Fruit fly (Drosophila melanogaster) whole organism, prepupa: ENCODE measurements around the gene CG8188.

Source experiments
- CG10631 ChIP-seq: fragments of 200-800 bp; sonication (Bioruptor generic); optimal IDR thresholded peaks from 2 replicates; lab custom pipeline; 2016; ENCODE audit warnings: missing biosample characterization, missing genetic modification characterization
- CG10669 ChIP-seq: fragments of 200-800 bp; sonication (Bioruptor generic); optimal IDR thresholded peaks from 3 replicates; lab custom pipeline; 2018; ENCODE audit warnings: missing biosample characterization, mild to moderate bottlenecking, missing genetic modification characterization, moderate library complexity
- CG11902 ChIP-seq: fragments of 200-800 bp; sonication (Bioruptor generic); optimal IDR thresholded peaks from 3 replicates; lab custom pipeline; 2016; ENCODE audit warnings: missing biosample characterization, missing genetic modification characterization
- CG15336 ChIP-seq: fragments of 200-800 bp; sonication (Bioruptor generic); IDR thresholded peaks from 2 replicates; pipeline ENCODE4 v1.3.6; 2022; ENCODE audit warnings: missing biosample characterization, missing genetic modification characterization
- CG1621 ChIP-seq: fragments of 200-800 bp; sonication (Bioruptor generic); optimal IDR thresholded peaks from 3 replicates; lab custom pipeline; 2018; ENCODE audit warnings: missing biosample characterization, mild to moderate bottlenecking, missing genetic modification characterization
- CG16779 ChIP-seq: fragments of 200-800 bp; sonication (Bioruptor generic); optimal IDR thresholded peaks from 3 replicates; lab custom pipeline; 2017; ENCODE audit warnings: missing biosample characterization, mild to moderate bottlenecking, missing genetic modification characterization
- CG3032 ChIP-seq: fragments of 200-800 bp; optimal IDR thresholded peaks from 2 replicates; lab custom pipeline; 2019; ENCODE audit warnings: missing biosample characterization, mild to moderate bottlenecking, missing genetic modification characterization, moderate library complexity
- CG31627 ChIP-seq: fragments of 200-800 bp; sonication (Bioruptor generic); optimal IDR thresholded peaks from 3 replicates; lab custom pipeline; 2016; ENCODE audit warnings: missing biosample characterization, missing genetic modification characterization
- CG32006 ChIP-seq: fragments of 200-800 bp; sonication (Bioruptor generic); optimal IDR thresholded peaks from 3 replicates; lab custom pipeline; 2017; ENCODE audit warnings: missing biosample characterization, mild to moderate bottlenecking, missing genetic modification characterization
- CG6163 ChIP-seq: fragments of 200-800 bp; sonication (Bioruptor generic); IDR thresholded peaks from 3 replicates; pipeline ENCODE4 v1.3.6; 2022; ENCODE audit warnings: missing biosample characterization, missing genetic modification characterization
- CG6792 ChIP-seq: fragments of 200-800 bp; sonication (Bioruptor generic); optimal IDR thresholded peaks from 3 replicates; lab custom pipeline; 2016; ENCODE audit warnings: missing biosample characterization, missing genetic modification characterization
- CG6808 ChIP-seq: fragments of 200-800 bp; sonication (Bioruptor generic); optimal IDR thresholded peaks from 3 replicates; lab custom pipeline; 2017; ENCODE audit warnings: missing biosample characterization, missing genetic modification characterization, mild to moderate bottlenecking, moderate library complexity, missing genetic modification reagents
- CG7368 ChIP-seq: fragments of 200-800 bp; sonication (Bioruptor generic); optimal IDR thresholded peaks from 3 replicates; lab custom pipeline; 2016; ENCODE audit warnings: missing biosample characterization, missing genetic modification characterization
- CG8119 ChIP-seq: fragments of 200-800 bp; sonication (Bioruptor generic); IDR thresholded peaks from 3 replicates; pipeline ENCODE4 v1.3.6; 2022; ENCODE audit warnings: missing biosample characterization, missing genetic modification characterization
- CG8632 ChIP-seq: fragments of 200-800 bp; sonication (Bioruptor generic); optimal IDR thresholded peaks from 3 replicates; lab custom pipeline; 2016; ENCODE audit warnings: missing biosample characterization, missing genetic modification characterization
- Eip78C ChIP-seq: fragments of 200-800 bp; sonication (Bioruptor generic); peaks from one replicate; lab custom pipeline; 2016; ENCODE audit warnings: missing biosample characterization, missing genetic modification characterization
- Eip93F ChIP-seq: fragments of 200-800 bp; sonication (Bioruptor generic); optimal IDR thresholded peaks from 2 replicates; lab custom pipeline; 2016; ENCODE audit warnings: missing biosample characterization, mild to moderate bottlenecking, missing genetic modification characterization
- Gug ChIP-seq: fragments of 200-800 bp; sonication (Bioruptor generic); IDR thresholded peaks from 2 replicates; pipeline ENCODE4 v1.3.6; 2022; ENCODE audit warnings: missing biosample characterization, missing genetic modification characterization
- Hr38 ChIP-seq: sonication (Bioruptor generic); optimal IDR thresholded peaks from 2 replicates; lab custom pipeline; 2016; ENCODE audit warnings: missing biosample characterization, missing genetic modification characterization
- Hr39 ChIP-seq: fragments of 200-800 bp; sonication (Bioruptor generic); optimal IDR thresholded peaks from 2 replicates; lab custom pipeline; 2016; ENCODE audit warnings: missing biosample characterization, missing genetic modification characterization
- Hr4 ChIP-seq: fragments of 200-800 bp; sonication (Bioruptor generic); optimal IDR thresholded peaks from 3 replicates; lab custom pipeline; 2016; ENCODE audit warnings: missing biosample characterization, missing genetic modification characterization
- Lpt ChIP-seq: fragments of 200-800 bp; sonication (Bioruptor generic); optimal IDR thresholded peaks from 3 replicates; lab custom pipeline; 2016; ENCODE audit warnings: missing biosample characterization, missing genetic modification characterization
- Met ChIP-seq: fragments of 200-800 bp; sonication (Bioruptor generic); optimal IDR thresholded peaks from 3 replicates; lab custom pipeline; 2016; ENCODE audit warnings: missing biosample characterization, missing genetic modification characterization
- OdsH ChIP-seq: fragments of 200-800 bp; sonication (Bioruptor generic); optimal IDR thresholded peaks from 3 replicates; lab custom pipeline; 2016; ENCODE audit warnings: missing biosample characterization, missing genetic modification characterization
- Smox ChIP-seq: fragments of 200-800 bp; sonication (Bioruptor generic); optimal IDR thresholded peaks from 3 replicates; lab custom pipeline; 2016; ENCODE audit warnings: missing biosample characterization, missing genetic modification characterization
- Sox102F ChIP-seq: fragments of 200-800 bp; sonication (Bioruptor generic); optimal IDR thresholded peaks from 2 replicates; lab custom pipeline; 2016; ENCODE audit warnings: missing biosample characterization, mild to moderate bottlenecking, missing genetic modification characterization
- Sox15 ChIP-seq: fragments of 200-800 bp; sonication (Bioruptor generic); optimal IDR thresholded peaks from 3 replicates; lab custom pipeline; 2016; ENCODE audit warnings: missing biosample characterization, missing genetic modification characterization
- achi ChIP-seq: fragments of 200-800 bp; sonication (Bioruptor generic); optimal IDR thresholded peaks from 3 replicates; lab custom pipeline; 2016; ENCODE audit warnings: missing biosample characterization, missing genetic modification characterization
- acj6 ChIP-seq: fragments of 200-800 bp; sonication (Bioruptor generic); optimal IDR thresholded peaks from 3 replicates; lab custom pipeline; 2016; ENCODE audit warnings: missing biosample characterization, missing genetic modification characterization
- cyc ChIP-seq: fragments of 200-800 bp; sonication (Bioruptor generic); optimal IDR thresholded peaks from 3 replicates; lab custom pipeline; 2016; ENCODE audit warnings: missing biosample characterization, missing genetic modification characterization
- dac ChIP-seq: fragments of 200-800 bp; sonication (Bioruptor generic); optimal IDR thresholded peaks from 2 replicates; lab custom pipeline; 2017; ENCODE audit warnings: missing biosample characterization, mild to moderate bottlenecking, missing genetic modification characterization
- dsx ChIP-seq: fragments of 200-800 bp; optimal IDR thresholded peaks from 3 replicates; lab custom pipeline; 2019; ENCODE audit warnings: missing biosample characterization, mild to moderate bottlenecking, missing genetic modification characterization, moderate library complexity; ENCODE audit not compliant: poor library complexity, severe bottlenecking
- eg ChIP-seq: fragments of 200-800 bp; sonication (Bioruptor generic); IDR thresholded peaks from 3 replicates; pipeline ENCODE4 v1.3.6; 2022; ENCODE audit warnings: missing biosample characterization, missing genetic modification characterization
- esn ChIP-seq: fragments of 200-800 bp; sonication (Bioruptor generic); optimal IDR thresholded peaks from 2 replicates; lab custom pipeline; 2016; ENCODE audit warnings: missing biosample characterization, mild to moderate bottlenecking, missing genetic modification characterization, moderate library complexity
- fd59A ChIP-seq: fragments of 200-800 bp; sonication (Bioruptor generic); optimal IDR thresholded peaks from 2 replicates; lab custom pipeline; 2017; ENCODE audit warnings: missing biosample characterization, mild to moderate bottlenecking, missing genetic modification characterization, missing genetic modification reagents
- fkh ChIP-seq: fragments of 200-800 bp; sonication (Bioruptor generic); optimal IDR thresholded peaks from 3 replicates; lab custom pipeline; 2017; ENCODE audit warnings: missing biosample characterization, mild to moderate bottlenecking, missing genetic modification characterization, moderate library complexity
- lz ChIP-seq: fragments of 200-800 bp; sonication (Bioruptor generic); optimal IDR thresholded peaks from 3 replicates; lab custom pipeline; 2016; ENCODE audit warnings: missing biosample characterization, missing genetic modification characterization
- salr ChIP-seq, 2 experiments: fragments of 200-800 bp; sonication (Bioruptor generic); optimal IDR thresholded peaks; 3 replicates each; lab custom pipeline; 2016 to 2018; ENCODE audit warnings: missing biosample characterization in 2 of 2, missing genetic modification characterization in 2 of 2, mild to moderate bottlenecking in 1 of 2
- svp ChIP-seq: fragments of 200-800 bp; sonication (Bioruptor generic); peaks from one replicate; lab custom pipeline; 2016; ENCODE audit warnings: missing biosample characterization, missing genetic modification characterization
- topi ChIP-seq: fragments of 200-800 bp; sonication (Bioruptor generic); optimal IDR thresholded peaks from 3 replicates; lab custom pipeline; 2016; ENCODE audit warnings: missing biosample characterization, missing genetic modification characterization
- vri ChIP-seq: fragments of 200-800 bp; sonication (Bioruptor generic); optimal IDR thresholded peaks from 3 replicates; lab custom pipeline; 2016; ENCODE audit warnings: missing biosample characterization, mild to moderate bottlenecking, missing genetic modification characterization

CG8188 gene

dm6 chrX:17702738-17703570 is at the start of gene CG8188, which contains the start of gene par-6 (continued):
- TF ChIP-seq Eip78C (GFP tag; lab: Kevin White, UChicago), result peak; percentile 93
- peak; percentile 67 for TF ChIP-seq fkh (GFP tag; lab: Kevin White, UChicago)
- peak; percentile 94 for TF ChIP-seq svp (GFP tag; lab: Kevin White, UChicago)
- peak; percentile 94 for TF ChIP-seq esn (GFP tag; lab: Kevin White, UChicago)
- peak; percentile 71 for TF ChIP-seq Gug (GFP tag; lab: Robert Waterston, UW)
- TF ChIP-seq CG10631 (GFP tag; lab: Kevin White, UChicago), result peak; percentile 82
- peak; percentile 87 for TF ChIP-seq Hr4 (GFP tag; lab: Kevin White, UChicago)
- TF ChIP-seq Hr38 (GFP tag; lab: Kevin White, UChicago), result peak; percentile 56
- peak; percentile 71 for TF ChIP-seq Lpt (GFP tag; lab: Kevin White, UChicago)
- peak; percentile 93 for TF ChIP-seq Met
- peak; percentile 78 for TF ChIP-seq CG8632 (GFP tag; lab: Kevin White, UChicago)

dm6 chrX:17751658-17752057 is 48.8 kb upstream of the CG8188 start:
- peak; percentile 5 for TF ChIP-seq CG3032 (tag; lab: Kevin White, UChicago)
- no peak for TF ChIP-seq CG15336 (GFP tag; lab: Robert Waterston, UW)
- peak; percentile 58 for TF ChIP-seq Hr39
- TF ChIP-seq fkh (GFP tag; lab: Kevin White, UChicago), result peak; percentile 6
- no peak for TF ChIP-seq Hr4 (GFP tag; lab: Kevin White, UChicago)
- peak; percentile 44 for TF ChIP-seq lz (GFP tag; lab: Kevin White, UChicago)
- peak; percentile 29 for TF ChIP-seq OdsH (GFP tag; lab: Kevin White, UChicago)
- peak; percentile 63 for TF ChIP-seq cyc (GFP tag; lab: Kevin White, UChicago)
- TF ChIP-seq esn (GFP tag; lab: Kevin White, UChicago), result peak; percentile 33
- TF ChIP-seq Lpt (GFP tag; lab: Kevin White, UChicago), result no peak
- TF ChIP-seq topi (GFP tag; lab: Kevin White, UChicago), result peak; percentile 12
- TF ChIP-seq achi (GFP tag; lab: Kevin White, UChicago), result no peak
- TF ChIP-seq CG31627 (GFP tag; lab: Kevin White, UChicago), result peak; percentile 65
- TF ChIP-seq CG6792 (GFP tag; lab: Kevin White, UChicago), result no peak
- no peak for TF ChIP-seq Met
- TF ChIP-seq Sox15, result no peak

- no peak for TF ChIP-seq vri (GFP tag; lab: Kevin White, UChicago)
- peak; percentile 29 for TF ChIP-seq achi (GFP tag; lab: Kevin White, UChicago)
- TF ChIP-seq CG3032 (tag; lab: Kevin White, UChicago), result peak; percentile 39
- no peak for TF ChIP-seq CG6163 (GFP tag; lab: Robert Waterston, UW)
- peak; percentile 67 for TF ChIP-seq OdsH (GFP tag; lab: Kevin White, UChicago)
- TF ChIP-seq CG7368 (GFP tag; lab: Kevin White, UChicago), result no peak
- TF ChIP-seq CG10631 (GFP tag; lab: Kevin White, UChicago), result peak; percentile 50
- peak; percentile 78 for TF ChIP-seq svp (GFP tag; lab: Kevin White, UChicago)
- no peak for TF ChIP-seq Eip93F
- peak; percentile 30 for TF ChIP-seq lz (GFP tag; lab: Kevin White, UChicago)
- TF ChIP-seq CG16779 (tag; lab: Kevin White, UChicago), result no peak
- peak; percentile 37 for TF ChIP-seq CG6808 (GFP tag; lab: Kevin White, UChicago)
- TF ChIP-seq CG31627 (GFP tag; lab: Kevin White, UChicago), result peak; percentile 18
- peak; percentile 22 for TF ChIP-seq Hr39
- TF ChIP-seq acj6, result peak; percentile 16
- TF ChIP-seq dsx, result peak; percentile 47
- peak; percentile 39 for TF ChIP-seq Sox102F (GFP tag; lab: Kevin White, UChicago)
- TF ChIP-seq CG32006 (GFP tag; lab: Kevin White, UChicago), result no peak
- no peak for TF ChIP-seq CG11902 (GFP tag; lab: Kevin White, UChicago)
- no peak for TF ChIP-seq dac (GFP tag; lab: Kevin White, UChicago)
- peak; percentile 48; the same call in 1 of the 3 replicates for TF ChIP-seq CG8119 (GFP tag; lab: Robert Waterston, UW)
- TF ChIP-seq fkh (GFP tag; lab: Kevin White, UChicago), result no peak
- TF ChIP-seq CG15336 (GFP tag; lab: Robert Waterston, UW), result no peak
- no peak for TF ChIP-seq Sox15
- TF ChIP-seq esn (GFP tag; lab: Kevin White, UChicago), result peak; percentile 56
- TF ChIP-seq CG6792 (GFP tag; lab: Kevin White, UChicago), result no peak
- TF ChIP-seq Met, result peak; percentile 36
- peak; percentile 40 for TF ChIP-seq fd59A (GFP tag; lab: Kevin White, UChicago)
- peak in 1 of 2 experiments; percentile 2 for TF ChIP-seq salr (GFP tag; optimal IDR thresholded peaks at IDR 0.05; lab: Kevin White, UChicago)
- no peak for TF ChIP-seq eg (GFP tag; lab: Robert Waterston, UW)
- TF ChIP-seq Smox, result peak; percentile 52
- TF ChIP-seq CG1621 (tag; lab: Kevin White, UChicago), result peak; percentile 21
- TF ChIP-seq CG10669 (GFP tag; lab: Kevin White, UChicago), result peak; percentile 29
Observed at dm6 chrX:17745705-17746416, 43.0 kb upstream of the CG8188 start.
